Fruit fly (Drosophila melanogaster): Measurements from ENCODE around the gene rdgA.

The rdgA gene

dm6 chrX:8878967-8879554 is 27.8 kb upstream of the rdgA start (continued):
- TF ChIP-seq Jarid2 (GFP tag; optimal IDR thresholded peaks at IDR 0.05) (peak; percentile 51), CG16779 (GFP tag; IDR thresholded peaks at IDR 0.05) (peak; percentile 78), grn (GFP tag; optimal IDR thresholded peaks at IDR 0.05) (no peak), pnt (GFP tag; optimal IDR thresholded peaks at IDR 0.05) (peak; percentile 19), pfk (GFP tag; optimal IDR thresholded peaks at IDR 0.05) (no peak), B-H1 (GFP tag; IDR thresholded peaks at IDR 0.05) (peak; percentile 87), org-1 (GFP tag; optimal IDR thresholded peaks at IDR 0.05) (peak; percentile 69), gfzf (GFP tag; optimal IDR thresholded peaks at IDR 0.05) (no peak), CG33557 (GFP tag; optimal IDR thresholded peaks at IDR 0.05) (peak; percentile 70), Meics (GFP tag; optimal IDR thresholded peaks at IDR 0.05) (peak; percentile 78), CG7271 (tag; optimal IDR thresholded peaks at IDR 0.05) (peak; percentile 52), mam (GFP tag; optimal IDR thresholded peaks at IDR 0.05) (peak; percentile 26), CG15269 (tag; optimal IDR thresholded peaks at IDR 0.05) (peak; percentile 88), nerfin-2 (GFP tag; IDR thresholded peaks at IDR 0.05; ENCODE audit: partially characterized antibody) (no peak), CG16815 (GFP tag; optimal IDR thresholded peaks at IDR 0.05) (peak; percentile 31), CTCF (GFP tag; optimal IDR thresholded peaks at IDR 0.05) (peak; percentile 7), wek (GFP tag; optimal IDR thresholded peaks at IDR 0.05) (no peak), Dref (GFP tag; IDR thresholded peaks at IDR 0.05) (no peak), PHDP (tag; optimal IDR thresholded peaks at IDR 0.05) (peak; percentile 88), CG17361 (GFP tag; IDR thresholded peaks at IDR 0.05) (peak; percentile 86), disco-r (GFP tag; optimal IDR thresholded peaks at IDR 0.05) (no peak), CG6272 (GFP tag; IDR thresholded peaks at IDR 0.05) (peak; percentile 62), Doc3 (GFP tag; IDR thresholded peaks at IDR 0.05; ENCODE audit: partially characterized antibody) (no peak), B-H2 (GFP tag; optimal IDR thresholded peaks at IDR 0.05) (peak; percentile 39), CG3838 (GFP tag; optimal IDR thresholded peaks at IDR 0.05) (no peak), kah (GFP tag; optimal IDR thresholded peaks at IDR 0.05) (peak; percentile 62), Antp (GFP tag; optimal IDR thresholded peaks at IDR 0.05) (no peak), CG14860 (GFP tag; IDR thresholded peaks at IDR 0.05; ENCODE audit: partially characterized antibody) (no peak), Rx (GFP tag; IDR thresholded peaks at IDR 0.05) (peak; percentile 74), ewg (GFP tag; optimal IDR thresholded peaks at IDR 0.05) (peak; percentile 63), dm (GFP tag; optimal IDR thresholded peaks at IDR 0.05) (no peak), CG1647 (GFP tag; optimal IDR thresholded peaks at IDR 0.05) (peak; percentile 7), slp2 (GFP tag; optimal IDR thresholded peaks at IDR 0.05) (no peak), Camta (GFP tag; optimal IDR thresholded peaks at IDR 0.05) (no peak), CG13123 (GFP tag; optimal IDR thresholded peaks at IDR 0.05) (peak; percentile 53), Sry-β (GFP tag; optimal IDR thresholded peaks at IDR 0.05) (no peak), NC2α (GFP tag; optimal IDR thresholded peaks at IDR 0.05) (no peak), Tbp (GFP tag; optimal IDR thresholded peaks at IDR 0.05) (no peak), shn (GFP tag; optimal IDR thresholded peaks at IDR 0.05) (no peak), CG8765 (GFP tag; IDR thresholded peaks at IDR 0.05) (no peak), CG30403 (GFP tag; optimal IDR thresholded peaks at IDR 0.05) (peak; percentile 66), cas (GFP tag; IDR thresholded peaks at IDR 0.05) (peak; percentile 60; the same call in 1 of the 2 replicates), cg (GFP tag; optimal IDR thresholded peaks at IDR 0.05) (no peak), CG3065 (GFP tag; optimal IDR thresholded peaks at IDR 0.05) (no peak), otp (GFP tag; IDR thresholded peaks at IDR 0.05) (peak; percentile 90), CG10979 (tag; optimal IDR thresholded peaks at IDR 0.05) (peak; percentile 87), CkIIα-i1 (GFP tag; IDR thresholded peaks at IDR 0.05) (peak; percentile 4; the same call in 1 of the 2 replicates), Sox102F (GFP tag; optimal IDR thresholded peaks at IDR 0.05) (peak; percentile 85), CG2678 (tag; optimal IDR thresholded peaks at IDR 0.05) (peak; percentile 88), Ptx1 (GFP tag; IDR thresholded peaks at IDR 0.05) (peak; percentile 85), tx (GFP tag; optimal IDR thresholded peaks at IDR 0.05) (no peak)

Measured in whole organism, embryonic.